Worm (Caenorhabditis elegans): Measurements from ENCODE around the gene arp-6.

The arp-6 gene

ce11 chrII:8020580-8021044, 16.5 kb downstream of the arp-6 start (continued):
- no peak for TF ChIP-seq ceh-91 (GFP tag; IDR thresholded peaks at IDR 0.05)
- TF ChIP-seq ztf-22 (GFP tag; optimal IDR thresholded peaks at IDR 0.05) = peak; percentile 51
- no peak for TF ChIP-seq gei-17 (GFP tag; optimal IDR thresholded peaks at IDR 0.05)
- no peak for TF ChIP-seq lir-1 (GFP tag; conservative IDR thresholded peaks at IDR 0.05)
- peak; percentile 50 for TF ChIP-seq ceh-79 (tag; optimal IDR thresholded peaks at IDR 0.05)
- no peak for TF ChIP-seq cebp-2 (GFP tag; IDR thresholded peaks at IDR 0.05)
- no peak for TF ChIP-seq mes-4 (tag; optimal IDR thresholded peaks at IDR 0.05)
- no peak; the same call in 1 of the 2 replicates for TF ChIP-seq ceh-100 (GFP tag; IDR thresholded peaks at IDR 0.05)
- TF ChIP-seq akir-1 (GFP tag; optimal IDR thresholded peaks at IDR 0.05) = no peak
- no peak for TF ChIP-seq hrde-1 (tag; optimal IDR thresholded peaks at IDR 0.05; ENCODE audit: borderline replicate concordance)
- no peak for TF ChIP-seq ztf-28 (GFP tag; IDR thresholded peaks at IDR 0.05)
- peak; percentile 44; the same call in 1 of the 2 replicates for TF ChIP-seq Y53G8AR.9 (GFP tag; conservative IDR thresholded peaks at IDR 0.05)

ce11 chrII:8017380-8017779, 19.8 kb downstream of the arp-6 start, which contains the start of gene zyg-11:
zyg-11 (plus strand) TSS chrII:8017680.
- no peak for TF ChIP-seq Y67H2A.10 (GFP tag; conservative IDR thresholded peaks at IDR 0.05)
- no peak for TF ChIP-seq nhr-90 (tag; optimal IDR thresholded peaks at IDR 0.05)
- no peak for TF ChIP-seq die-1 (tag; optimal IDR thresholded peaks at IDR 0.05)
- TF ChIP-seq dpl-1 (GFP tag; optimal IDR thresholded peaks at IDR 0.05) = no peak
- no peak for TF ChIP-seq ceh-79 (tag; optimal IDR thresholded peaks at IDR 0.05)
- no peak for TF ChIP-seq athp-1 (tag; optimal IDR thresholded peaks at IDR 0.05)
- no peak for TF ChIP-seq nfya-2 (GFP tag; IDR thresholded peaks at IDR 0.05)
- TF ChIP-seq lin-26 (GFP tag; IDR thresholded peaks at IDR 0.05) = no peak
- no peak for TF ChIP-seq Y56A3A.18 (GFP tag; IDR thresholded peaks at IDR 0.05)
- no peak for TF ChIP-seq madf-6 (GFP tag; IDR thresholded peaks at IDR 0.05)
- TF ChIP-seq snpc-1.3 (tag; optimal IDR thresholded peaks at IDR 0.05; ENCODE audit: insufficient read depth) = no peak

- TF ChIP-seq unc-62 (GFP tag; optimal IDR thresholded peaks at IDR 0.05) (peak; percentile 45), ztf-22 (GFP tag; optimal IDR thresholded peaks at IDR 0.05) (peak; percentile 17), let-526 (GFP tag; IDR thresholded peaks at IDR 0.05) (0 out of 2 replicates have a peak, but pooled peaks have one; percentile 21), snpc-1.1 (tag; optimal IDR thresholded peaks at IDR 0.05; ENCODE audit: insufficient read depth) (no peak), lin-40 (tag; optimal IDR thresholded peaks at IDR 0.05) (peak; percentile 64), D2030.7 (GFP tag; IDR thresholded peaks at IDR 0.05) (no peak), akir-1 (GFP tag; optimal IDR thresholded peaks at IDR 0.05) (peak; percentile 28), gei-17 (GFP tag; optimal IDR thresholded peaks at IDR 0.05) (peak; percentile 5), lir-1 (GFP tag; conservative IDR thresholded peaks at IDR 0.05) (0 out of 2 replicates have a peak, but pooled peaks have one; percentile 60), tbp1 (GFP tag; optimal IDR thresholded peaks at IDR 0.05) (peak; percentile 55), cebp-1 (GFP tag; IDR thresholded peaks at IDR 0.05) (0 out of 2 replicates have a peak, but pooled peaks have one; percentile 8), cebp-1 (tag; optimal IDR thresholded peaks at IDR 0.05) (peak; percentile 72), ceh-91 (GFP tag; IDR thresholded peaks at IDR 0.05) (no peak), nhr-80 (tag; optimal IDR thresholded peaks at IDR 0.05) (peak; percentile 90), somi-1 (GFP tag; optimal IDR thresholded peaks at IDR 0.05) (peak; percentile 90), pbrm-1 (GFP tag; IDR thresholded peaks at IDR 0.05) (0 out of 2 replicates have a peak, but pooled peaks have one; percentile 30), B0261.1 (tag; optimal IDR thresholded peaks at IDR 0.05) (no peak), C17E4.6 (GFP tag; IDR thresholded peaks at IDR 0.05) (no peak), mcd-1 (GFP tag; IDR thresholded peaks at IDR 0.05) (peak; percentile 57), B0035.1 (tag; optimal IDR thresholded peaks at IDR 0.05) (no peak), Y67H2A.10 (GFP tag; conservative IDR thresholded peaks at IDR 0.05) (peak; percentile 51; the same call in 1 of the 2 replicates), lin-54 (GFP tag; optimal IDR thresholded peaks at IDR 0.05) (peak; percentile 53), rcor-1 (GFP tag; IDR thresholded peaks at IDR 0.05) (peak; percentile 66), egl-44 (GFP tag; IDR thresholded peaks at IDR 0.05) (0 out of 2 replicates have a peak, but pooled peaks have one; percentile 33), F39B2.1 (GFP tag; IDR thresholded peaks at IDR 0.05) (no peak), F49E8.2 (tag; optimal IDR thresholded peaks at IDR 0.05; ENCODE audit: insufficient read depth) (no peak), hsf-1 (GFP tag; IDR thresholded peaks at IDR 0.05) (peak; percentile 38; the same call in 1 of the 2 replicates), F33H1.4 (GFP tag; IDR thresholded peaks at IDR 0.05) (no peak)
Observed at ce11 chrII:8016761-8017160, 20.4 kb downstream of the arp-6 start.
